Fruit fly (Drosophila melanogaster) whole organism, embryonic: ENCODE results near the gene CBP.

Experiments used
- Atf3 ChIP-seq: fragments of 200-800 bp; sonication (Bioruptor generic); optimal IDR thresholded peaks from 3 replicates; lab custom pipeline; 2016; ENCODE audit warnings: missing biosample characterization, missing genetic modification characterization
- CG11085 ChIP-seq: fragments of 200-800 bp; sonication (Bioruptor generic); IDR thresholded peaks from 2 replicates; pipeline ENCODE4 v1.3.6; 2022; ENCODE audit warnings: missing biosample characterization, missing genetic modification characterization
- CG12155 ChIP-seq: fragments of 200-800 bp; sonication (Bioruptor generic); optimal IDR thresholded peaks from 3 replicates; lab custom pipeline; 2016; ENCODE audit warnings: missing biosample characterization, missing genetic modification characterization
- CG12299 ChIP-seq: fragments of 200-800 bp; sonication (Bioruptor generic); optimal IDR thresholded peaks from 2 replicates; lab custom pipeline; 2018; ENCODE audit warnings: missing biosample characterization, mild to moderate bottlenecking, missing genetic modification characterization
- CG12744 ChIP-seq: fragments of 200-800 bp; sonication (Bioruptor generic); optimal IDR thresholded peaks from 2 replicates; lab custom pipeline; 2016; ENCODE audit warnings: missing biosample characterization, missing genetic modification characterization
- CG12942 ChIP-seq: fragments of 200-800 bp; sonication (Bioruptor generic); optimal IDR thresholded peaks from 3 replicates; lab custom pipeline; 2016; ENCODE audit warnings: missing biosample characterization, missing genetic modification characterization
- CG13424 ChIP-seq: fragments of 200-800 bp; sonication (Bioruptor generic); optimal IDR thresholded peaks from 2 replicates; lab custom pipeline; 2019; ENCODE audit warnings: missing biosample characterization, mild to moderate bottlenecking, missing genetic modification characterization, moderate library complexity
- CG13894 ChIP-seq: fragments of 200-800 bp; sonication (Bioruptor generic); optimal IDR thresholded peaks from 3 replicates; lab custom pipeline; 2018; ENCODE audit warnings: missing biosample characterization, mild to moderate bottlenecking, missing genetic modification characterization, moderate library complexity
- CG14965 ChIP-seq: fragments of 200-800 bp; sonication (Bioruptor generic); optimal IDR thresholded peaks from 2 replicates; lab custom pipeline; 2016; ENCODE audit warnings: missing biosample characterization, missing genetic modification characterization, borderline replicate concordance
- CG15011 ChIP-seq: fragments of 200-800 bp; sonication (Bioruptor generic); optimal IDR thresholded peaks from 3 replicates; lab custom pipeline; 2018; ENCODE audit warnings: missing biosample characterization, mild to moderate bottlenecking, missing genetic modification characterization
- CG1602 ChIP-seq: fragments of 200-800 bp; sonication (Bioruptor generic); optimal IDR thresholded peaks from 3 replicates; lab custom pipeline; 2016; ENCODE audit warnings: missing biosample characterization, missing genetic modification characterization
- CG16815 ChIP-seq: fragments of 200-800 bp; sonication (Bioruptor generic); optimal IDR thresholded peaks from 3 replicates; lab custom pipeline; 2017; ENCODE audit warnings: missing biosample characterization, mild to moderate bottlenecking, missing genetic modification characterization
- CG17361 ChIP-seq: fragments of 200-800 bp; sonication (Bioruptor generic); IDR thresholded peaks from 3 replicates; pipeline ENCODE4 v1.3.6; 2022; ENCODE audit warnings: missing biosample characterization, missing genetic modification characterization
- CG1792 ChIP-seq: fragments of 200-800 bp; sonication (Bioruptor generic); optimal IDR thresholded peaks from 2 replicates; lab custom pipeline; 2016; ENCODE audit warnings: missing biosample characterization, missing genetic modification characterization
- CG18476 ChIP-seq: fragments of 200-800 bp; sonication (Bioruptor generic); optimal IDR thresholded peaks from 2 replicates; lab custom pipeline; 2016; ENCODE audit warnings: missing biosample characterization, mild to moderate bottlenecking, missing genetic modification characterization
- CG2678 ChIP-seq: fragments of 200-800 bp; sonication (Bioruptor generic); optimal IDR thresholded peaks from 3 replicates; lab custom pipeline; 2019; ENCODE audit warnings: missing biosample characterization, mild to moderate bottlenecking, missing genetic modification characterization, moderate library complexity
- CG30431 ChIP-seq: fragments of 200-800 bp; sonication (Bioruptor generic); optimal IDR thresholded peaks from 2 replicates; lab custom pipeline; 2017; ENCODE audit warnings: missing biosample characterization, missing genetic modification characterization
- CG31365 ChIP-seq: fragments of 200-800 bp; sonication (Bioruptor generic); optimal IDR thresholded peaks from 2 replicates; lab custom pipeline; 2018; ENCODE audit warnings: missing biosample characterization, mild to moderate bottlenecking, missing genetic modification characterization
- CG32532 ChIP-seq: fragments of 200-800 bp; sonication (Bioruptor generic); IDR thresholded peaks from 2 replicates; pipeline ENCODE4 v1.3.6; 2022; ENCODE audit warnings: missing biosample characterization, missing genetic modification characterization
- CG4360 ChIP-seq: fragments of 200-800 bp; sonication (Bioruptor generic); IDR thresholded peaks from 2 replicates; pipeline ENCODE4 v1.3.6; 2022; ENCODE audit warnings: missing biosample characterization, missing genetic modification characterization
- CG6813 ChIP-seq: fragments of 200-800 bp; sonication (Bioruptor generic); optimal IDR thresholded peaks from 2 replicates; lab custom pipeline; 2017; ENCODE audit warnings: missing biosample characterization, missing genetic modification characterization, mild to moderate bottlenecking, moderate library complexity, missing genetic modification reagents
- CG9817 ChIP-seq: fragments of 200-800 bp; sonication (Bioruptor generic); optimal IDR thresholded peaks from 2 replicates; lab custom pipeline; 2018; ENCODE audit warnings: missing biosample characterization, mild to moderate bottlenecking, missing genetic modification characterization, moderate library complexity
- CHES-1-like ChIP-seq: fragments of 200-800 bp; sonication (Bioruptor generic); optimal IDR thresholded peaks from 2 replicates; lab custom pipeline; 2016; ENCODE audit warnings: missing biosample characterization, missing genetic modification characterization
- CTCF ChIP-seq: fragments of 200-800 bp; sonication (Bioruptor generic); optimal IDR thresholded peaks from 2 replicates; lab custom pipeline; 2017; ENCODE audit warnings: missing biosample characterization, mild to moderate bottlenecking, missing genetic modification characterization, moderate library complexity
- CkIIα-i1 ChIP-seq: fragments of 200-800 bp; sonication (Bioruptor generic); IDR thresholded peaks from 2 replicates; pipeline ENCODE4 v1.3.6; 2022; ENCODE audit warnings: missing biosample characterization, missing genetic modification characterization
- D19A ChIP-seq: fragments of 200-800 bp; optimal IDR thresholded peaks from 3 replicates; lab custom pipeline; 2019; ENCODE audit warnings: missing biosample characterization, mild to moderate bottlenecking, missing genetic modification characterization, moderate library complexity
- Dll ChIP-seq: fragments of 200-800 bp; sonication (Bioruptor generic); IDR thresholded peaks from 4 replicates; pipeline ENCODE4 v1.3.6; 2022; ENCODE audit warnings: missing biosample characterization, missing genetic modification characterization; ENCODE audit not compliant: partially characterized antibody
- H15 ChIP-seq: fragments of 200-800 bp; sonication (Bioruptor generic); IDR thresholded peaks from 3 replicates; pipeline ENCODE4 v1.3.6; 2022; ENCODE audit warnings: missing biosample characterization, missing genetic modification characterization
- Hmx ChIP-seq: fragments of 200-800 bp; sonication (Bioruptor generic); optimal IDR thresholded peaks from 2 replicates; lab custom pipeline; 2016; ENCODE audit warnings: missing biosample characterization, missing genetic modification characterization
- Optix ChIP-seq: fragments of 200-800 bp; sonication (Bioruptor generic); IDR thresholded peaks from 3 replicates; pipeline ENCODE4 v1.3.6; 2022; ENCODE audit warnings: missing biosample characterization, missing genetic modification characterization
- Rx ChIP-seq: fragments of 200-800 bp; sonication (Bioruptor generic); IDR thresholded peaks from 2 replicates; pipeline ENCODE4 v1.3.6; 2022; ENCODE audit warnings: missing biosample characterization, missing genetic modification characterization
- Side ChIP-seq: fragments of 200-800 bp; sonication (Bioruptor generic); optimal IDR thresholded peaks from 2 replicates; lab custom pipeline; 2016; ENCODE audit warnings: missing biosample characterization, missing genetic modification characterization
- Sin3A ChIP-seq: fragments of >200 bp; optimal IDR thresholded peaks from 2 replicates; lab custom pipeline; 2018
- Six4 ChIP-seq: fragments of 200-800 bp; sonication (Bioruptor generic); optimal IDR thresholded peaks from 2 replicates; lab custom pipeline; 2016; ENCODE audit warnings: missing biosample characterization, missing genetic modification characterization
- Sox102F ChIP-seq: fragments of 200-800 bp; sonication (Bioruptor generic); optimal IDR thresholded peaks from 2 replicates; lab custom pipeline; 2018; ENCODE audit warnings: missing biosample characterization, mild to moderate bottlenecking, missing genetic modification characterization, moderate library complexity
- Tbp ChIP-seq: fragments of >200 bp; optimal IDR thresholded peaks from 2 replicates; lab custom pipeline; 2018; ENCODE audit warnings: missing biosample characterization, missing genetic modification characterization
- Xrp1 ChIP-seq: fragments of 200-800 bp; sonication (Bioruptor generic); IDR thresholded peaks from 2 replicates; pipeline ENCODE4 v1.3.6; 2022; ENCODE audit warnings: missing biosample characterization, missing genetic modification characterization
- abd-A ChIP-seq: fragments of 200-800 bp; sonication (Bioruptor generic); optimal IDR thresholded peaks from 3 replicates; lab custom pipeline; 2019; ENCODE audit warnings: missing biosample characterization, mild to moderate bottlenecking, missing genetic modification characterization, moderate library complexity
- ash1 ChIP-seq: fragments of 200-800 bp; sonication (Bioruptor generic); optimal IDR thresholded peaks from 2 replicates; lab custom pipeline; 2018; ENCODE audit warnings: missing biosample characterization, mild to moderate bottlenecking, missing genetic modification characterization
- bcd ChIP-seq: fragments of 200-800 bp; sonication (Bioruptor generic); optimal IDR thresholded peaks from 2 replicates; lab custom pipeline; 2017; ENCODE audit warnings: missing biosample characterization, mild to moderate bottlenecking, missing genetic modification characterization
- cas ChIP-seq: fragments of 200-800 bp; sonication (Bioruptor generic); IDR thresholded peaks from 2 replicates; pipeline ENCODE4 v1.3.6; 2022; ENCODE audit warnings: missing biosample characterization, missing genetic modification characterization
- cato ChIP-seq: fragments of 200-800 bp; sonication (Bioruptor generic); optimal IDR thresholded peaks from 2 replicates; lab custom pipeline; 2016; ENCODE audit warnings: missing biosample characterization, missing genetic modification characterization, borderline replicate concordance
- danr ChIP-seq: fragments of 200-800 bp; sonication (Bioruptor generic); IDR thresholded peaks from 2 replicates; pipeline ENCODE4 v1.3.6; 2022; ENCODE audit warnings: missing biosample characterization, missing genetic modification characterization
- dimm ChIP-seq: fragments of 200-800 bp; sonication (Bioruptor generic); IDR thresholded peaks from 2 replicates; pipeline ENCODE4 v1.3.6; 2022; ENCODE audit warnings: missing biosample characterization, missing genetic modification characterization
- dysf ChIP-seq: fragments of 200-800 bp; sonication (Bioruptor generic); IDR thresholded peaks from 3 replicates; pipeline ENCODE4 v1.3.6; 2022; ENCODE audit warnings: missing biosample characterization, missing genetic modification characterization
- fd64A ChIP-seq: fragments of 200-800 bp; sonication (Bioruptor generic); optimal IDR thresholded peaks from 3 replicates; lab custom pipeline; 2018; ENCODE audit warnings: missing biosample characterization, mild to moderate bottlenecking, missing genetic modification characterization
- hkb ChIP-seq, 2 experiments: fragments of 200-800 bp in 1 of 2; fragments of >200 bp in 1 of 2; sonication (Bioruptor generic) in 1 of 2; IDR thresholded peaks in 1 of 2; optimal IDR thresholded peaks in 1 of 2; 2 replicates each; pipeline versions ENCODE4 v1.3.6 to Lab custom; 2017 to 2022; ENCODE audit warnings: missing biosample characterization in 1 of 2, missing genetic modification characterization in 1 of 2
- mam ChIP-seq: fragments of 200-800 bp; sonication (Bioruptor generic); optimal IDR thresholded peaks from 3 replicates; lab custom pipeline; 2016; ENCODE audit warnings: missing biosample characterization, missing genetic modification characterization
- pb ChIP-seq: fragments of 200-800 bp; sonication (Bioruptor generic); optimal IDR thresholded peaks from 3 replicates; lab custom pipeline; 2016; ENCODE audit warnings: missing biosample characterization, missing genetic modification characterization
- row ChIP-seq: fragments of 200-800 bp; sonication (Bioruptor generic); IDR thresholded peaks from 3 replicates; pipeline ENCODE4 v1.3.6; 2022; ENCODE audit warnings: missing biosample characterization, missing genetic modification characterization
- unc-4 ChIP-seq: fragments of 200-800 bp; sonication (Bioruptor generic); IDR thresholded peaks from 2 replicates; pipeline ENCODE4 v1.3.6; 2022; ENCODE audit warnings: missing biosample characterization, missing genetic modification characterization; ENCODE audit not compliant: partially characterized antibody
- zf30C ChIP-seq: fragments of 200-800 bp; sonication (Bioruptor generic); optimal IDR thresholded peaks from 3 replicates; lab custom pipeline; 2018; ENCODE audit warnings: missing biosample characterization, mild to moderate bottlenecking, missing genetic modification characterization
- zfh1 ChIP-seq: fragments of 200-800 bp; sonication (Bioruptor generic); IDR thresholded peaks from 3 replicates; pipeline ENCODE4 v1.3.6; 2022; ENCODE audit warnings: missing biosample characterization, missing genetic modification characterization

The CBP gene

DNA sequence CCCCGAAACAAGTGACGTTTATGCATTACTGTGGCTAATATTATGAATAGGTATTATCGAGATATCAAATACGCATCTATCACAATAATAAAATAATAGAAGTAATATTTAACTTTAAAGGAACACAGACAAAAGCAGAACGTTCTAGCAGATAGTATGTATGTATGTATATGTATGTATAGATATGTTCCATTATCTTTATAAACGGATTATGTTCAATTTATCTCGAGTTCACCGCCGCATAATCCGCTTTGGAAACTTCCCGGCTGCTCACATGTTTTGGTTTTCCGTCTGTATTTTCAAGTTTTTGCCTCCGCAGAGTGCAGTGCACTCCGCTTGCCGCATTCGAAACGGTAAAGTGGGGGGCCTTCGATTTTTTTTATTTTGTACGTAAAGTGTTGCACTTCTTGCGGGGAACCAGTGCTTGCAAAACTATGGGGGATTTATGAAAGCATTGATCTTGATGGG lies 1.6 kb upstream of the CBP start (continued):
- TF ChIP-seq Xrp1 (peak; percentile 66), CG1792 (GFP tag; lab: Kevin White, UChicago) (no peak), Side (GFP tag; lab: Kevin White, UChicago) (no peak), CG12744 (no peak), CG11085 (GFP tag; lab: Robert Waterston, UW) (no peak), CG12942 (GFP tag; lab: Kevin White, UChicago) (no peak), CG16815 (GFP tag; lab: Kevin White, UChicago) (peak; percentile 7), CG17361 (GFP tag; lab: Robert Waterston, UW) (no peak), abd-A (tag; lab: Kevin White, UChicago) (no peak), zfh1 (GFP tag; lab: Robert Waterston, UW) (no peak; the same call in 2 of the 3 replicates), CG15011 (no peak), Sin3A (no peak), dimm (GFP tag; lab: Robert Waterston, UW) (no peak), hkb (optimal IDR thresholded peaks at IDR 0.05; lab: Kevin White, UChicago) (no peak), hkb (GFP tag; IDR thresholded peaks at IDR 0.05; lab: Robert Waterston, UW) (no peak), Hmx (GFP tag; lab: Kevin White, UChicago) (no peak), Rx (GFP tag; lab: Robert Waterston, UW) (no peak), CG4360 (GFP tag; lab: Robert Waterston, UW) (no peak), Dll (GFP tag; lab: Robert Waterston, UW) (no peak), D19A (tag; lab: Kevin White, UChicago) (peak; percentile 51), cato (GFP tag; lab: Kevin White, UChicago) (no peak), CG18476 (no peak), Atf3 (GFP tag; lab: Kevin White, UChicago) (no peak), CG14965 (GFP tag; lab: Kevin White, UChicago) (no peak), cas (GFP tag; lab: Robert Waterston, UW) (no peak), row (GFP tag; lab: Robert Waterston, UW) (peak; percentile 70), CG2678 (tag; lab: Kevin White, UChicago) (peak; percentile 75), CG30431 (no peak), bcd (GFP tag; lab: Kevin White, UChicago) (no peak), CkIIα-i1 (GFP tag; lab: Robert Waterston, UW) (no peak), CG32532 (GFP tag; lab: Robert Waterston, UW) (no peak), CG12155 (GFP tag; lab: Kevin White, UChicago) (no peak), CG1602 (GFP tag; lab: Kevin White, UChicago) (no peak), H15 (GFP tag; lab: Robert Waterston, UW) (0 out of 3 replicates have a peak, but pooled peaks have one; percentile 34), CG13424 (tag; lab: Kevin White, UChicago) (peak; percentile 56), CG31365 (tag; lab: Kevin White, UChicago) (no peak), CG6813 (no peak), ash1 (GFP tag; lab: Kevin White, UChicago) (no peak), CHES-1-like (GFP tag; lab: Kevin White, UChicago) (no peak), danr (no peak), Tbp (GFP tag; lab: Kevin White, UChicago) (no peak), Six4 (GFP tag; lab: Kevin White, UChicago) (no peak), pb (GFP tag; lab: Kevin White, UChicago) (no peak), CG9817 (tag; lab: Kevin White, UChicago) (no peak), mam (GFP tag; lab: Kevin White, UChicago) (no peak), zf30C (GFP tag; lab: Kevin White, UChicago) (no peak), Optix (GFP tag; lab: Robert Waterston, UW) (no peak), CG12299 (peak; percentile 44), fd64A (no peak), CTCF (GFP tag; lab: Kevin White, UChicago) (no peak), Sox102F (GFP tag; lab: Kevin White, UChicago) (peak; percentile 47), unc-4 (GFP tag; lab: Robert Waterston, UW) (no peak), CG13894 (tag; lab: Kevin White, UChicago) (no peak), dysf (0 out of 3 replicates have a peak, but pooled peaks have one; percentile 20)
